Fruit fly (Drosophila melanogaster) whole organism, embryonic: Measurements from ENCODE around the gene Ubqn.

ENCODE experiments used
- BEAF-32 ChIP-seq: fragments of 200-800 bp; sonication (Bioruptor generic); optimal IDR thresholded peaks from 3 replicates; lab custom pipeline; 2017; ENCODE audit warnings: missing biosample characterization, missing genetic modification characterization, mild to moderate bottlenecking, moderate library complexity, missing genetic modification reagents
- Bteb2 ChIP-seq: fragments of 200-800 bp; sonication (Bioruptor generic); optimal IDR thresholded peaks from 2 replicates; lab custom pipeline; 2016; ENCODE audit warnings: missing biosample characterization, missing genetic modification characterization
- CG10462 ChIP-seq: fragments of 200-800 bp; sonication (Bioruptor generic); optimal IDR thresholded peaks from 2 replicates; lab custom pipeline; 2016; ENCODE audit warnings: missing biosample characterization, missing genetic modification characterization
- CG10654 ChIP-seq: fragments of 200-800 bp; sonication (Bioruptor generic); optimal IDR thresholded peaks from 2 replicates; lab custom pipeline; 2016; ENCODE audit warnings: missing biosample characterization, missing genetic modification characterization
- CG11247 ChIP-seq: fragments of 200-800 bp; sonication (Bioruptor generic); IDR thresholded peaks from 2 replicates; pipeline ENCODE4 v1.3.6; 2022; ENCODE audit warnings: missing biosample characterization, missing genetic modification characterization
- CG12104 ChIP-seq: fragments of 200-800 bp; sonication (Bioruptor generic); optimal IDR thresholded peaks from 3 replicates; lab custom pipeline; 2016; ENCODE audit warnings: missing biosample characterization, missing genetic modification characterization
- CG12769 ChIP-seq: fragments of 200-800 bp; sonication (Bioruptor generic); optimal IDR thresholded peaks from 2 replicates; lab custom pipeline; 2019; ENCODE audit warnings: missing biosample characterization, mild to moderate bottlenecking, missing genetic modification characterization, moderate library complexity
- CG15601 ChIP-seq: fragments of 200-800 bp; sonication (Bioruptor generic); optimal IDR thresholded peaks from 3 replicates; lab custom pipeline; 2019; ENCODE audit warnings: missing biosample characterization, mild to moderate bottlenecking, missing genetic modification characterization, moderate library complexity
- CG15696 ChIP-seq: fragments of 200-800 bp; sonication (Bioruptor generic); optimal IDR thresholded peaks from 2 replicates; lab custom pipeline; 2019; ENCODE audit warnings: missing biosample characterization, mild to moderate bottlenecking, missing genetic modification characterization, moderate library complexity
- CG1602 ChIP-seq: fragments of 200-800 bp; sonication (Bioruptor generic); optimal IDR thresholded peaks from 3 replicates; lab custom pipeline; 2016; ENCODE audit warnings: missing biosample characterization, missing genetic modification characterization
- CG16813 ChIP-seq: fragments of 200-800 bp; sonication (Bioruptor generic); IDR thresholded peaks from 3 replicates; pipeline ENCODE4 v1.3.6; 2022; ENCODE audit warnings: missing biosample characterization, missing genetic modification characterization; ENCODE audit not compliant: partially characterized antibody
- CG16863 ChIP-seq: fragments of 200-800 bp; sonication (Bioruptor generic); optimal IDR thresholded peaks from 3 replicates; lab custom pipeline; 2016; ENCODE audit warnings: missing biosample characterization, missing genetic modification characterization
- CG18262 ChIP-seq: fragments of 200-800 bp; optimal IDR thresholded peaks from 3 replicates; lab custom pipeline; 2019; ENCODE audit warnings: missing biosample characterization, mild to moderate bottlenecking, missing genetic modification characterization, moderate library complexity
- CG3838 ChIP-seq: fragments of 200-800 bp; sonication (Bioruptor generic); optimal IDR thresholded peaks from 3 replicates; lab custom pipeline; 2016; ENCODE audit warnings: missing biosample characterization, missing genetic modification characterization
- CG3995 ChIP-seq: fragments of 200-800 bp; sonication (Bioruptor generic); optimal IDR thresholded peaks from 3 replicates; lab custom pipeline; 2016; ENCODE audit warnings: missing biosample characterization, missing genetic modification characterization
- CG4854 ChIP-seq: fragments of 200-800 bp; sonication (Bioruptor generic); optimal IDR thresholded peaks from 2 replicates; lab custom pipeline; 2016; ENCODE audit warnings: missing biosample characterization, missing genetic modification characterization, inconsistent platforms
- CG6813 ChIP-seq: fragments of 200-800 bp; sonication (Bioruptor generic); optimal IDR thresholded peaks from 2 replicates; lab custom pipeline; 2017; ENCODE audit warnings: missing biosample characterization, missing genetic modification characterization, mild to moderate bottlenecking, moderate library complexity, missing genetic modification reagents
- Chrac-16 ChIP-seq: fragments of 200-800 bp; sonication (Bioruptor generic); optimal IDR thresholded peaks from 3 replicates; lab custom pipeline; 2016; ENCODE audit warnings: missing biosample characterization, missing genetic modification characterization
- Dip2 ChIP-seq: fragments of 200-800 bp; sonication (Bioruptor generic); IDR thresholded peaks from 2 replicates; pipeline ENCODE4 v1.3.6; 2022; ENCODE audit warnings: missing biosample characterization, missing genetic modification characterization
- Ets65A ChIP-seq: fragments of 200-800 bp; sonication (Bioruptor generic); peaks from one replicate; lab custom pipeline; 2016; ENCODE audit warnings: missing biosample characterization, missing genetic modification characterization
- Fer2 ChIP-seq: fragments of 200-800 bp; sonication (Bioruptor generic); optimal IDR thresholded peaks from 2 replicates; lab custom pipeline; 2018; ENCODE audit warnings: missing biosample characterization, mild to moderate bottlenecking, missing genetic modification characterization, moderate library complexity
- HmgD ChIP-seq: fragments of 200-800 bp; sonication (Bioruptor generic); optimal IDR thresholded peaks from 3 replicates; lab custom pipeline; 2016; ENCODE audit warnings: missing biosample characterization, missing genetic modification characterization
- Hr51 ChIP-seq, 2 experiments: fragments of 200-800 bp; sonication (Bioruptor generic); optimal IDR thresholded peaks; 2 replicates in 1 of 2; 3 replicates in 1 of 2; lab custom pipeline; 2016 to 2018; ENCODE audit warnings: missing biosample characterization in 2 of 2, missing genetic modification characterization in 2 of 2, mild to moderate bottlenecking in 1 of 2, moderate library complexity in 1 of 2
- MBD-R2 ChIP-seq: fragments of 200-800 bp; sonication (Bioruptor generic); IDR thresholded peaks from 2 replicates; pipeline ENCODE4 v1.3.6; 2022; ENCODE audit warnings: missing biosample characterization, missing genetic modification characterization
- Sin3A ChIP-seq: fragments of >200 bp; optimal IDR thresholded peaks from 2 replicates; lab custom pipeline; 2018
- Sox102F ChIP-seq: fragments of 200-800 bp; sonication (Bioruptor generic); optimal IDR thresholded peaks from 2 replicates; lab custom pipeline; 2018; ENCODE audit warnings: missing biosample characterization, mild to moderate bottlenecking, missing genetic modification characterization, moderate library complexity
- Sry-β ChIP-seq: fragments of 200-800 bp; sonication (Bioruptor generic); optimal IDR thresholded peaks from 2 replicates; lab custom pipeline; 2018; ENCODE audit warnings: missing biosample characterization, mild to moderate bottlenecking, missing genetic modification characterization, moderate library complexity
- Xbp1 ChIP-seq: fragments of 200-800 bp; sonication (Bioruptor generic); optimal IDR thresholded peaks from 3 replicates; lab custom pipeline; 2016; ENCODE audit warnings: missing biosample characterization, mild to moderate bottlenecking, missing genetic modification characterization
- ap ChIP-seq: fragments of 200-800 bp; sonication (Bioruptor generic); IDR thresholded peaks from 2 replicates; pipeline ENCODE4 v1.3.6; 2022; ENCODE audit warnings: missing biosample characterization, missing genetic modification characterization
- bbx ChIP-seq: fragments of 200-800 bp; sonication (Bioruptor generic); IDR thresholded peaks from 2 replicates; pipeline ENCODE4 v1.3.6; 2022; ENCODE audit warnings: missing biosample characterization, missing genetic modification characterization; ENCODE audit not compliant: partially characterized antibody
- cato ChIP-seq: fragments of 200-800 bp; sonication (Bioruptor generic); optimal IDR thresholded peaks from 2 replicates; lab custom pipeline; 2016; ENCODE audit warnings: missing biosample characterization, missing genetic modification characterization, borderline replicate concordance
- chn ChIP-seq: fragments of 200-800 bp; sonication (Bioruptor generic); optimal IDR thresholded peaks from 2 replicates; lab custom pipeline; 2016; ENCODE audit warnings: missing biosample characterization, missing genetic modification characterization
- cwo ChIP-seq: fragments of 200-800 bp; sonication (Bioruptor generic); optimal IDR thresholded peaks from 3 replicates; lab custom pipeline; 2017; ENCODE audit warnings: missing biosample characterization, missing genetic modification characterization, mild to moderate bottlenecking, moderate library complexity, missing genetic modification reagents
- dati ChIP-seq: fragments of 200-800 bp; sonication (Bioruptor generic); IDR thresholded peaks from 2 replicates; pipeline ENCODE4 v1.3.6; 2022; ENCODE audit warnings: missing biosample characterization, missing genetic modification characterization
- disco-r ChIP-seq: fragments of 200-800 bp; sonication (Bioruptor generic); optimal IDR thresholded peaks from 2 replicates; lab custom pipeline; 2016; ENCODE audit warnings: missing biosample characterization, missing genetic modification characterization
- esg ChIP-seq: fragments of 200-800 bp; sonication (Bioruptor generic); conservative IDR thresholded peaks from 2 replicates; pipeline ENCODE4 v1.3.6; 2022; ENCODE audit warnings: missing biosample characterization, missing genetic modification characterization
- gro ChIP-seq: fragments of 200-800 bp; sonication (Bioruptor generic); optimal IDR thresholded peaks from 2 replicates; lab custom pipeline; 2016; ENCODE audit warnings: missing biosample characterization, missing genetic modification characterization
- insv ChIP-seq, 2 experiments: fragments of 200-800 bp; sonication (Bioruptor generic); optimal IDR thresholded peaks; 3 replicates each; lab custom pipeline; 2016 to 2018; ENCODE audit warnings: missing biosample characterization in 2 of 2, missing genetic modification characterization in 2 of 2
- kay ChIP-seq: fragments of 200-800 bp; sonication (Bioruptor generic); optimal IDR thresholded peaks from 2 replicates; lab custom pipeline; 2016; ENCODE audit warnings: missing biosample characterization, missing genetic modification characterization
- lov ChIP-seq, 2 experiments: fragments of 200-800 bp in 1 of 2; fragments of >200 bp in 1 of 2; sonication (Bioruptor generic) in 1 of 2; IDR thresholded peaks in 1 of 2; optimal IDR thresholded peaks in 1 of 2; 2 replicates in 1 of 2; 3 replicates in 1 of 2; pipeline versions ENCODE4 v1.3.6 to Lab custom; 2017 to 2022; ENCODE audit warnings: missing biosample characterization in 1 of 2, missing genetic modification characterization in 1 of 2
- nau ChIP-seq: fragments of 200-800 bp; sonication (Bioruptor generic); optimal IDR thresholded peaks from 3 replicates; lab custom pipeline; 2017; ENCODE audit warnings: missing biosample characterization, mild to moderate bottlenecking, missing genetic modification characterization, missing genetic modification reagents
- nerfin-1 ChIP-seq: fragments of 200-800 bp; sonication (Bioruptor generic); optimal IDR thresholded peaks from 3 replicates; lab custom pipeline; 2019; ENCODE audit warnings: missing biosample characterization, mild to moderate bottlenecking, missing genetic modification characterization, moderate library complexity
- nmo ChIP-seq: fragments of 200-800 bp; sonication (Bioruptor generic); optimal IDR thresholded peaks from 2 replicates; lab custom pipeline; 2018; ENCODE audit warnings: missing biosample characterization, mild to moderate bottlenecking, missing genetic modification characterization, moderate library complexity
- pfk ChIP-seq: fragments of 200-800 bp; sonication (Bioruptor generic); optimal IDR thresholded peaks from 2 replicates; lab custom pipeline; 2018; ENCODE audit warnings: missing biosample characterization, mild to moderate bottlenecking, missing genetic modification characterization, moderate library complexity
- pzg ChIP-seq: fragments of 200-800 bp; sonication (Bioruptor generic); optimal IDR thresholded peaks from 3 replicates; lab custom pipeline; 2018; ENCODE audit warnings: missing biosample characterization, mild to moderate bottlenecking, missing genetic modification characterization, moderate library complexity
- sd ChIP-seq: fragments of 200-800 bp; sonication (Bioruptor generic); optimal IDR thresholded peaks from 3 replicates; lab custom pipeline; 2018; ENCODE audit warnings: missing biosample characterization, mild to moderate bottlenecking, missing genetic modification characterization, moderate library complexity
- slbo ChIP-seq: fragments of 200-800 bp; sonication (Bioruptor generic); IDR thresholded peaks from 2 replicates; pipeline ENCODE4 v1.3.6; 2022; ENCODE audit warnings: missing biosample characterization, missing genetic modification characterization
- so ChIP-seq: fragments of 200-800 bp; sonication (Bioruptor generic); IDR thresholded peaks from 3 replicates; pipeline ENCODE4 v1.3.6; 2022; ENCODE audit warnings: missing biosample characterization, missing genetic modification characterization
- unc-4 ChIP-seq: fragments of 200-800 bp; sonication (Bioruptor generic); IDR thresholded peaks from 2 replicates; pipeline ENCODE4 v1.3.6; 2022; ENCODE audit warnings: missing biosample characterization, missing genetic modification characterization; ENCODE audit not compliant: partially characterized antibody
- zf30C ChIP-seq: fragments of 200-800 bp; sonication (Bioruptor generic); optimal IDR thresholded peaks from 3 replicates; lab custom pipeline; 2018; ENCODE audit warnings: missing biosample characterization, mild to moderate bottlenecking, missing genetic modification characterization

Ubqn gene

dm6 chrX:19666991-19667409, 16.6 kb upstream of the Ubqn start, which contains the start of gene Zw (continued):
- TF ChIP-seq Hr51 (GFP tag; optimal IDR thresholded peaks at IDR 0.05; lab: Kevin White, UChicago) (peak; percentile 2 to 3), CG6813 (no peak), pzg (GFP tag; lab: Kevin White, UChicago) (no peak), cato (GFP tag; lab: Kevin White, UChicago) (no peak), zf30C (GFP tag; lab: Kevin White, UChicago) (no peak), CG16813 (GFP tag; lab: Robert Waterston, UW) (peak; percentile 70), Bteb2 (no peak), esg (GFP tag; lab: Robert Waterston, UW) (peak; percentile 48), Ets65A (GFP tag; lab: Kevin White, UChicago) (peak; percentile 80), CG4854 (no peak), CG12104 (no peak), nau (GFP tag; lab: Kevin White, UChicago) (no peak), kay (GFP tag; lab: Kevin White, UChicago) (no peak), CG18262 (tag; lab: Kevin White, UChicago) (peak; percentile 24), sd (tag; lab: Kevin White, UChicago) (no peak), nmo (GFP tag; lab: Kevin White, UChicago) (peak; percentile 46), pfk (no peak), CG10654 (GFP tag; lab: Kevin White, UChicago) (peak; percentile 44), Xbp1 (GFP tag; lab: Kevin White, UChicago) (peak; percentile 45), chn (GFP tag; lab: Kevin White, UChicago) (peak; percentile 51), lov (optimal IDR thresholded peaks at IDR 0.05; lab: Kevin White, UChicago) (no peak), lov (GFP tag; IDR thresholded peaks at IDR 0.05; lab: Robert Waterston, UW) (no peak), CG16863 (GFP tag; lab: Kevin White, UChicago) (peak; percentile 47), gro (GFP tag; lab: Kevin White, UChicago) (peak; percentile 53), CG12769 (peak; percentile 60), Sry-β (GFP tag; lab: Kevin White, UChicago) (no peak), CG10462 (GFP tag; lab: Kevin White, UChicago) (no peak), CG3995 (GFP tag; lab: Kevin White, UChicago) (no peak), BEAF-32 (GFP tag; lab: Kevin White, UChicago) (no peak), slbo (GFP tag; lab: Robert Waterston, UW) (peak; percentile 86), cwo (GFP tag; lab: Kevin White, UChicago) (no peak), CG1602 (GFP tag; lab: Kevin White, UChicago) (peak; percentile 25), unc-4 (GFP tag; lab: Robert Waterston, UW) (no peak), so (0 out of 3 replicates have a peak, but pooled peaks have one; percentile 37), CG15601 (tag; lab: Kevin White, UChicago) (no peak), CG3838 (GFP tag; lab: Kevin White, UChicago) (no peak), Fer2 (tag; lab: Kevin White, UChicago) (peak; percentile 0), nerfin-1 (peak; percentile 5), ap (GFP tag; lab: Robert Waterston, UW) (no peak), HmgD (GFP tag; lab: Kevin White, UChicago) (no peak), Chrac-16 (GFP tag; lab: Kevin White, UChicago) (peak; percentile 53), Sin3A (lab: Kevin White, UChicago) (no peak), Dip2 (no peak), MBD-R2 (GFP tag; lab: Robert Waterston, UW) (peak; percentile 38; the same call in 1 of the 2 replicates), insv (GFP tag; optimal IDR thresholded peaks at IDR 0.05; lab: Kevin White, UChicago) (no peak), CG11247 (peak; percentile 52), CG15696 (tag; lab: Kevin White, UChicago) (peak; percentile 51), Sox102F (peak; percentile 26), dati (no peak), disco-r (GFP tag; lab: Kevin White, UChicago) (no peak), bbx (peak; percentile 61)
